Fruit fly (Drosophila melanogaster): ENCODE results near the gene Cdc37.

- TF ChIP-seq kay (GFP tag; ENCODE audit: borderline replicate concordance) (no peak), tj (GFP tag; optimal IDR thresholded peaks at IDR 0.05) (no peak)
Measured at dm6 chr3L:1827809-1828371, 32.7 kb downstream of the Cdc37 start.

Measured in whole organism, adult.